Worm (Caenorhabditis elegans) whole organism, early embryonic: ENCODE data around the gene vpat-1.

ENCODE experiments used
- B0310.2 ChIP-seq: sonication (generic microtip); optimal IDR thresholded peaks from 2 replicates; lab custom pipeline; 2016; ENCODE audit warnings: mild to moderate bottlenecking, missing genetic modification characterization, missing compliant biosample characterization
- F13C5.2 ChIP-seq: sonication (generic microtip); optimal IDR thresholded peaks from 2 replicates; lab custom pipeline; 2017; ENCODE audit warnings: mild to moderate bottlenecking, missing genetic modification characterization, inconsistent platforms, missing compliant biosample characterization
- aly-1 ChIP-seq: sonication (generic microtip); optimal IDR thresholded peaks from 2 replicates; lab custom pipeline; 2016; ENCODE audit warnings: missing genetic modification characterization, missing compliant biosample characterization
- ama-1 ChIP-seq: fragments of 150-350 bp; optimal IDR thresholded peaks from 2 replicates; lab custom pipeline; 2014
- ceh-13 ChIP-seq: fragments of 200-800 bp; sonication (Bioruptor generic); optimal IDR thresholded peaks from 2 replicates; lab custom pipeline; 2018; ENCODE audit warnings: mild to moderate bottlenecking, missing genetic modification characterization, missing compliant biosample characterization
- ceh-36 ChIP-seq: sonication (generic microtip); optimal IDR thresholded peaks from 2 replicates; lab custom pipeline; 2016; ENCODE audit warnings: missing genetic modification characterization, inconsistent platforms, missing compliant biosample characterization
- ets-7 ChIP-seq: sonication (generic microtip); optimal IDR thresholded peaks from 2 replicates; lab custom pipeline; 2016; ENCODE audit warnings: missing genotype, missing genetic modification characterization, missing compliant biosample characterization
- flt-1 ChIP-seq: fragments of 200-800 bp; sonication (Bioruptor generic); IDR thresholded peaks from 2 replicates; pipeline ENCODE4 v1.3.6; 2022; ENCODE audit warnings: missing genetic modification characterization, missing compliant biosample characterization
- hmbx-1 ChIP-seq: sonication (generic microtip); optimal IDR thresholded peaks from 2 replicates; lab custom pipeline; 2016; ENCODE audit warnings: mild to moderate bottlenecking, missing genetic modification characterization, missing compliant biosample characterization
- hmg-4 ChIP-seq: fragments of 200-800 bp; sonication (Bioruptor generic); optimal IDR thresholded peaks from 2 replicates; lab custom pipeline; 2018; ENCODE audit warnings: mild to moderate bottlenecking, missing genetic modification characterization, missing compliant biosample characterization
- hnd-1 ChIP-seq: sonication (generic microtip); optimal IDR thresholded peaks from 2 replicates; lab custom pipeline; 2016; ENCODE audit warnings: missing genetic modification characterization, missing compliant biosample characterization
- pes-1 ChIP-seq: fragments of 200-800 bp; sonication (Bioruptor generic); IDR thresholded peaks from 2 replicates; pipeline ENCODE4 v1.3.6; 2022; ENCODE audit warnings: missing genetic modification reagents, missing genetic modification characterization, missing compliant biosample characterization
- scrt-1 ChIP-seq: fragments of 200-800 bp; sonication (Bioruptor generic); IDR thresholded peaks from 2 replicates; pipeline ENCODE4 v1.3.6; 2022; ENCODE audit warnings: missing genetic modification characterization, missing compliant biosample characterization
- sea-1 ChIP-seq: fragments of 200-800 bp; sonication (Bioruptor generic); conservative IDR thresholded peaks from 2 replicates; pipeline ENCODE4 v1.3.6; 2022; ENCODE audit warnings: missing genetic modification characterization, missing compliant biosample characterization
- tbx-11 ChIP-seq: fragments of 200-800 bp; sonication (Bioruptor generic); IDR thresholded peaks from 2 replicates; pipeline ENCODE4 v1.3.6; 2022; ENCODE audit warnings: missing genetic modification characterization, missing compliant biosample characterization
- tbx-37 ChIP-seq: fragments of 200-800 bp; sonication (Bioruptor generic); conservative IDR thresholded peaks from 2 replicates; pipeline ENCODE4 v1.3.6; 2022; ENCODE audit warnings: missing genetic modification reagents, missing genetic modification characterization, missing compliant biosample characterization
- tra-4 ChIP-seq: sonication (generic microtip); optimal IDR thresholded peaks from 2 replicates; lab custom pipeline; 2017; ENCODE audit warnings: missing genetic modification characterization, missing compliant biosample characterization

vpat-1 gene

DNA sequence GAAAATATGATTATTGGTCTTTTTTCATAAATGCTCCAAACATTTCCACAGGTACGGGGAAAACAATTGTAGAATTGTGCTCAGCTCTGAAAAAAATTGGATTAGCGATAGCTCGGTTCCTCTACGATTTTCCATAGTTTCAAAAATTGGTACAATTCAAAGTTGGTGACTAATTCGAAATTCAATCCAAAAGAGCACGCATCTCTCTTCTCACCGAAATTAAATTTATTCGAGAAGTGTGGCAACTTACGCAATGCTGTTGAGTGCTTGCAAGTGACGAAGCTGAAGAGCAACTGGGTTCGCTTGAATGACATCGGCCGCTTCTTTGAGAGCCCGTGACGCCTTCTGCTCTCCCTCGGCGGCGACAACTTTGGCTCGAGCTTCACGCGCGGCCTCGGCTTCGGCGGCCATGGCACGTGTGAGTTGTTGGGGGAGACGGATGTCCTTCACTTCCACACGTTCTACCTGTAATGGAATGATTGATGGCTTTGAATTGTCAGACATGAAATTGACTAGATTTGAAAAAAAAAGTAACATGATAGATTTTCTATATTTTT, 11.9 kb upstream of the vpat-1 start:
- TF ChIP-seq scrt-1 (no peak), F13C5.2 (tag; lab: Kevin White, UChicago) (no peak), ets-7 (tag; lab: Kevin White, UChicago) (no peak), hmbx-1 (tag; lab: Kevin White, UChicago) (no peak), hmg-4 (GFP tag; lab: Kevin White, UChicago) (no peak), tra-4 (tag; lab: Kevin White, UChicago) (no peak), flt-1 (no peak), B0310.2 (tag; lab: Kevin White, UChicago) (no peak), hnd-1 (tag; lab: Kevin White, UChicago) (no peak), pes-1 (GFP tag; lab: Robert Waterston, UW) (no peak), ceh-36 (tag; lab: Kevin White, UChicago) (no peak), sea-1 (GFP tag; lab: Robert Waterston, UW) (no peak), tbx-37 (GFP tag; lab: Robert Waterston, UW) (no peak), tbx-11 (GFP tag; lab: Robert Waterston, UW) (no peak), ceh-13 (no peak), ama-1 (lab: Kevin White, UChicago) (no peak), aly-1 (tag; lab: Kevin White, UChicago) (no peak)

DNA sequence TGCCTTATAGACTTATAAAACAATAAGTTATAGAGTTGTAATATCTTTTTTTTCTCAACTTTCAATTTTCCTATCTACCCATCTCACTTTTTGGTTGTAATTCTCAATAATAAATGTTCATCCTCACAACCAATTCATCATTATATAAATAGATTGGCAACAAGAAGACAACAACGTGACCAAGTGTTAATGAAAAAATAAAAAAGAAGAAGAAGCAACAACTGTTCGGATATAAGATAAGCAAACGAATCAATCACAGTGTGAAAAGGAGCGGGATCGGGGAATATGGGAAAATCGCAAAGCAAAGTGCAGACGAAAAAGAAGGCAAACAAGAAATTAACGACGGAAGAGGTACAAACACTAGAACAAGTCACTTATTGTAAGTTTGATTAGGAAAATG, 7.9 kb upstream of the vpat-1 start, which contains the start of gene ncs-3:
TSS of gene ncs-3 (plus strand) at position 153 of the 400 bp plus-strand sequence.
- no peak for TF ChIP-seq hmbx-1 (tag; lab: Kevin White, UChicago)
- no peak for TF ChIP-seq ama-1 (lab: Kevin White, UChicago)
- TF ChIP-seq sea-1 (GFP tag; lab: Robert Waterston, UW): no peak
- no peak for TF ChIP-seq F13C5.2 (tag; lab: Kevin White, UChicago)
- no peak for TF ChIP-seq hmg-4 (GFP tag; lab: Kevin White, UChicago)
- TF ChIP-seq ceh-13: no peak
- TF ChIP-seq pes-1 (GFP tag; lab: Robert Waterston, UW): no peak
- TF ChIP-seq flt-1: no peak
- no peak for TF ChIP-seq B0310.2 (tag; lab: Kevin White, UChicago)
- no peak for TF ChIP-seq tra-4 (tag; lab: Kevin White, UChicago)
- TF ChIP-seq ceh-36 (tag; lab: Kevin White, UChicago): no peak
- no peak for TF ChIP-seq scrt-1
- TF ChIP-seq aly-1 (tag; lab: Kevin White, UChicago): no peak
- no peak for TF ChIP-seq tbx-11 (GFP tag; lab: Robert Waterston, UW)

DNA sequence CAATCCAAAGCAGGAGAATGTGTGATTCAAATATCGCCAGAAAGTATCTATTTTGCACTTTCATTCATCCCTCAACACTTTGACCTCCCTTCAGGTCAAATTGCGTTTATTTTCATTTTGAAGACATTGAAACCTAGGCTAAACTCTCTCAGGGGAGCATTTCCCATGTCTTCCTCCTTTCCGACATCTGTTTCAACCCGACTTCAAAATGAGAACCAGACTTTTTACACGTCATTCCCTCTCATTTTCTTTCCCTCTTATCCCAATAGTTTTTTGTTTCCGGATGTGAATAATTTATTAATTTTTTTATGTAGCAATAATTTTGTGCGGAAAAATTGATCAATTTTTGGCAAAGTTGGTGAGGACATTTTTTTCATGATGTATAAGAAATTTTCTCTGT, 7.0 kb upstream of the vpat-1 start:
- TF ChIP-seq hmg-4 (GFP tag; lab: Kevin White, UChicago) (no peak), hnd-1 (tag; lab: Kevin White, UChicago) (no peak), tbx-37 (GFP tag; lab: Robert Waterston, UW) (no peak), tbx-11 (GFP tag; lab: Robert Waterston, UW) (no peak), hmbx-1 (tag; lab: Kevin White, UChicago) (no peak)

DNA sequence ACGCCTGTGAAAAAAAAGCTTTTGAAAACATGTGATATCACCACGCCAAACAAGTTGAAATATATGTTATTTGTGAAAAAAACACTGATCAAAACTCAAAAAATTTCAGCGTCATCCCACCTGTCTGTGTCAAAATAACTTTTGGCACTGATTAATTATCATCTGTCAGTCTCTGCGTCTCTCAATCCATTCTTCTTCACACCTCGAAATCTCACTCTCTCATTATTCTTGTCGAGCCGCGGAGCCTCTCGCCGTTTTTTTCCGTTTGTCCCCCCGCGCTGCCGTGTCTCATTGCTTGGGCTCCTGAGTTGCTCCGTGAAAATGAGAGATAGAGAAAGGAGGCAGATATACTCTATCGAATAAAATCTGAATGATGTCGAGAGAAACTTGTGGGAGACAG, 5.0 kb upstream of the vpat-1 start:
- no peak for TF ChIP-seq hmg-4 (GFP tag; lab: Kevin White, UChicago)
- no peak for TF ChIP-seq aly-1 (tag; lab: Kevin White, UChicago)
- TF ChIP-seq tbx-11 (GFP tag; lab: Robert Waterston, UW): no peak
- TF ChIP-seq ceh-36 (tag; lab: Kevin White, UChicago): no peak
- TF ChIP-seq ets-7 (tag; lab: Kevin White, UChicago): no peak
- TF ChIP-seq tbx-37 (GFP tag; lab: Robert Waterston, UW): no peak
- no peak for TF ChIP-seq sea-1 (GFP tag; lab: Robert Waterston, UW)
- TF ChIP-seq ama-1 (lab: Kevin White, UChicago): no peak
- no peak for TF ChIP-seq F13C5.2 (tag; lab: Kevin White, UChicago)
- TF ChIP-seq B0310.2 (tag; lab: Kevin White, UChicago): no peak
- no peak for TF ChIP-seq ceh-13

DNA sequence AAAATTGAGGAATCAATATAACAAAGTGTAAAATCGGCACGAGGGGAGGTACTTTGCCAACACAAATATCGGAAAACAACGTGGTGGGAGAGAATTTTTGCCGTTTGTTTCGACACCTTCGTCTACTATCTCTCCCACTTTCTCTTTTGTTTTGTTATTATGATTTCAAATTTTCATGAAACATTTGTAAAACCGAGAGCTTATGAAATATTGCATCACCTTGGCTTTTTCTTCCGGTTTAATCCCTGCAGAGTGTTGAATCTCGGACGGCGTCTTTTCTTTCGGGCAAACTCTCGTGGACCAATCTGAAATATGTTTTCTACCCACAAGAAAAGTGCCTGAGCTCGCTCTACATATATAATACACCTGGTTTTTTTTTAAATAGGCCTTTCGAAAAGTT, 1.7 kb downstream of the vpat-1 start:
- no peak for TF ChIP-seq hmg-4 (GFP tag; lab: Kevin White, UChicago)
- TF ChIP-seq pes-1 (GFP tag; lab: Robert Waterston, UW): no peak
- no peak for TF ChIP-seq ama-1 (lab: Kevin White, UChicago)
- no peak for TF ChIP-seq hmbx-1 (tag; lab: Kevin White, UChicago)

DNA sequence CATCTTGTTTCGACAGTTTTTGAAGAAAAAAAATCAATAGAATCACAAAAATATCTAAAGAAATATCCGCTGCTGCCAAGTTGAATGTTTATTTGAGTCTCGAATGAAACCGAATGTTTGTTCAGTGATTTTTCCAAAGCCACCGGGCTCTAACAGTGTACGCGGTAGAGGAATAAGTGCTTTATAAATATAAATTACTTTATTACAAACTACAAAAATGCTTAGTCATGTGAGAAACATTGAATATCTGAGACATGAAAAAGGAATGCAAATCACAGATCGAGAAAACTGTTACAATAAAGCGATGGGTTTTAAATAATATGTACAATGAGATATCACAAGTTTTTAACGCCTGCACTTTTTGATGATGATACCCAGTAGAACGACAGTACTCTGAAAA, 7.7 kb downstream of the vpat-1 start, which contains the start of gene F55A4.7:
TSS of gene F55A4.7 (minus strand) at position 101 of the 400 bp plus-strand sequence.
- TF ChIP-seq ceh-13 (no peak), F13C5.2 (tag; lab: Kevin White, UChicago) (no peak), ceh-36 (tag; lab: Kevin White, UChicago) (no peak), ama-1 (lab: Kevin White, UChicago) (no peak), pes-1 (GFP tag; lab: Robert Waterston, UW) (no peak), hmbx-1 (tag; lab: Kevin White, UChicago) (no peak)

DNA sequence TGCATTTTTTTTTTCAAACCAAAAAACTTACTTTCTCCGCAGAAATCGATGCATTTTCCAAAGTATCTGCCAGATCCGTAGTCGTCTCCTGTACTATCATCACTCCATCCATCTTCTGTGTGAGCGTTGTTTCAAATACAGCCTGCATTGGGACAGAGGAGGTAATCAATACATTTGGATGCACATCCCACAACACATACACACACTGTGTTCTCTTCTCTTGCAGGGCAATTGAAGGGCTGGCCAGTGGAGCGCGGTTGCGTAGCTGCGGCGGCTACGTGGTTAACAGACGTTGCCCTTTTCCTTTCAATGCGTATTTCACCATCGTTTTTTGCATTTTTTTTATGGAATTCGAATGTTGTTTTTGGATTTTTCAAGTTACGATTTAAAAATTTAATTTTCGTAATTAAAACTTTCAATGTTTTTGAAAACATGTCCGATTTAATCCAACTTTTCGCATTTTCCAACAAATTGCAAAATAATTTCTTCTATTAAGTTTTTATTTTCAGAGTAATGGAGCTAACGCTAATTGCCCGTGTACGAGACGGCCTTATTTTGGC, 10.9 kb downstream of the vpat-1 start, which contains the start of the genes stau-1 and sec-22:
TSS of gene stau-1 (minus strand) at position 248 of the 560 bp plus-strand sequence.
TSS of gene sec-22 (plus strand) at position 510 of the 560 bp plus-strand sequence.
- TF ChIP-seq B0310.2 (tag; lab: Kevin White, UChicago): no peak
- TF ChIP-seq hmg-4 (GFP tag; lab: Kevin White, UChicago): peak; percentile 48
- no peak for TF ChIP-seq ceh-36 (tag; lab: Kevin White, UChicago)
- peak; percentile 53 for TF ChIP-seq F13C5.2 (tag; lab: Kevin White, UChicago)
- no peak for TF ChIP-seq tbx-11 (GFP tag; lab: Robert Waterston, UW)
